Worm (Caenorhabditis elegans) whole organism, L4 larva: Measurements from ENCODE around the gene F55C12.6.

Experiments used
- F26F4.8 ChIP-seq: fragments of 200-800 bp; sonication (Bioruptor generic); conservative IDR thresholded peaks from 2 replicates; pipeline ENCODE4 v1.3.6; 2022; ENCODE audit warnings: missing genetic modification characterization, missing compliant biosample characterization
- T20F7.1 ChIP-seq: fragments of 200-800 bp; sonication (Bioruptor generic); optimal IDR thresholded peaks from 2 replicates; lab custom pipeline; 2018; ENCODE audit warnings: mild to moderate bottlenecking, missing genetic modification characterization, missing compliant biosample characterization
- ama-1 ChIP-seq: fragments of 150-350 bp; optimal IDR thresholded peaks from 2 replicates; lab custom pipeline; 2014; ENCODE audit warnings: inconsistent platforms, mixed read lengths
- cey-2 ChIP-seq: sonication (generic microtip); optimal IDR thresholded peaks from 3 replicates; lab custom pipeline; 2017; ENCODE audit warnings: missing genetic modification characterization, mild to moderate bottlenecking, missing compliant biosample characterization, antibody characterized with exemption, borderline replicate concordance; ENCODE audit not compliant: insufficient read depth
- egl-27 ChIP-seq: sonication (generic microtip); optimal IDR thresholded peaks from 3 replicates; lab custom pipeline; 2017; ENCODE audit warnings: missing biosample characterization, missing genetic modification reagents, missing genetic modification characterization
- fkh-10 ChIP-seq: fragments of 150-350 bp; optimal IDR thresholded peaks from 2 replicates; lab custom pipeline; 2014; ENCODE audit warnings: missing biosample characterization, missing genetic modification reagents, missing genetic modification characterization
- lsy-2 ChIP-seq, 2 experiments: fragments of 150-350 bp in 1 of 2; sonication (generic microtip) in 1 of 2; optimal IDR thresholded peaks; 2 replicates each; lab custom pipeline; 2014 to 2017; ENCODE audit warnings: missing biosample characterization in 2 of 2, missing genetic modification characterization in 2 of 2
- nhr-11 ChIP-seq: fragments of 150-350 bp; optimal IDR thresholded peaks from 2 replicates; lab custom pipeline; 2014; ENCODE audit warnings: missing biosample characterization, missing genetic modification characterization
- nhr-76 ChIP-seq: fragments of 150-350 bp; optimal IDR thresholded peaks from 2 replicates; lab custom pipeline; 2014; ENCODE audit warnings: missing biosample characterization, missing genetic modification characterization
- skn-1 ChIP-seq: fragments of 150-350 bp; optimal IDR thresholded peaks from 2 replicates; lab custom pipeline; 2014; ENCODE audit warnings: missing biosample characterization, missing genetic modification characterization
- ztf-11 ChIP-seq: fragments of 150-350 bp; optimal IDR thresholded peaks from 2 replicates; lab custom pipeline; 2014; ENCODE audit warnings: missing biosample characterization, missing genetic modification characterization

DNA sequence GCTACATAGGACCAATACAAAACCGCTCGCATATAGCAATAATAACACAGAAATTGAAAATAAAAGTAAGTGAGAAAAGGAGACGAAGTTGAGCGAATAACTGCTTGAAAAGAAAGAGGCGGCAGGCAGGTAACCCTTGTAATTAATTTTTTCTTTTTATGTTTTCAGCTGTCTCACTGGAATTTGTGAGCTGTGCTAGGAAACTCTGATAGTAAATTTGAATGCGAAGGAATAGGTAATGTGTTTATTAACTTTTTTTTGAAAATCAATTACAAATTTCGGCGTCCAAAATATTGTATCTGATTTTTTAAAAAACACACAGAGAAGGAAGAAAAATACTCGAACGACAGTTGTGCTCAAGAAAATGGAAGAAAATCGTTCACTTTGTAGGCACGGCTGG is 23.9 kb downstream of the F55C12.6 start, which contains the start of gene H41C03.2:
- TF ChIP-seq ztf-11 (no peak), T20F7.1 (no peak), skn-1 (no peak), egl-27 (tag; lab: Kevin White, UChicago) (no peak), nhr-76 (tag; lab: Kevin White, UChicago) (no peak), lsy-2 (tag; optimal IDR thresholded peaks at IDR 0.05; lab: Kevin White, UChicago) (no peak), ama-1 (lab: Kevin White, UChicago) (no peak), cey-2 (tag; lab: Kevin White, UChicago) (no peak), F26F4.8 (no peak), nhr-11 (no peak), fkh-10 (GFP tag; lab: Kevin White, UChicago) (no peak)
